Worm (Caenorhabditis elegans) whole organism, L1 larva: Measurements from ENCODE around the gene B0432.11.

ENCODE experiments used
- C04F5.9 ChIP-seq: sonication (generic microtip); optimal IDR thresholded peaks from 2 replicates; lab custom pipeline; 2016; ENCODE audit warnings: missing genetic modification characterization, missing compliant biosample characterization
- C16A3.4 ChIP-seq: fragments of 150-350 bp; optimal IDR thresholded peaks from 2 replicates; lab custom pipeline; 2014; ENCODE audit warnings: missing biosample characterization, missing genetic modification characterization
- Y116A8C.19 ChIP-seq: sonication (generic microtip); optimal IDR thresholded peaks from 2 replicates; lab custom pipeline; 2016; ENCODE audit warnings: missing compliant biosample characterization, missing genetic modification characterization, borderline replicate concordance
- aha-1 ChIP-seq: fragments of 150-350 bp; optimal IDR thresholded peaks from 2 replicates; lab custom pipeline; 2014; ENCODE audit warnings: missing biosample characterization, missing genetic modification characterization
- aly-2 ChIP-seq: fragments of 150-350 bp; optimal IDR thresholded peaks from 2 replicates; lab custom pipeline; 2014; ENCODE audit warnings: missing biosample characterization, missing genetic modification characterization
- ceh-63 ChIP-seq: fragments of 200-800 bp; sonication (Bioruptor generic); optimal IDR thresholded peaks from 2 replicates; lab custom pipeline; 2018; ENCODE audit warnings: mild to moderate bottlenecking, missing genetic modification characterization, missing compliant biosample characterization
- ceh-8 ChIP-seq: fragments of 200-800 bp; sonication (Bioruptor generic); optimal IDR thresholded peaks from 2 replicates; lab custom pipeline; 2018; ENCODE audit warnings: mild to moderate bottlenecking, missing genetic modification characterization, moderate library complexity, missing compliant biosample characterization
- ceh-88 ChIP-seq: fragments of 200-800 bp; sonication (Bioruptor generic); IDR thresholded peaks from 2 replicates; pipeline ENCODE4 v1.3.6; 2022; ENCODE audit warnings: missing genetic modification characterization, missing compliant biosample characterization
- ceh-90 ChIP-seq: sonication (generic microtip); optimal IDR thresholded peaks from 2 replicates; lab custom pipeline; 2016; ENCODE audit warnings: missing genetic modification characterization, missing compliant biosample characterization
- efl-1 ChIP-seq, 4 experiments: fragments of 150-350 bp; optimal IDR thresholded peaks in 3 of 4; peaks in 1 of 4; 1 replicate in 1 of 4; 2 replicates in 3 of 4; lab custom pipeline; 2014; ENCODE audit warnings: missing biosample characterization in 2 of 4, missing genetic modification characterization in 2 of 4, missing genetic modification reagents in 2 of 4
- egl-13 ChIP-seq: sonication (generic microtip); optimal IDR thresholded peaks from 2 replicates; lab custom pipeline; 2016; ENCODE audit warnings: missing genotype, missing genetic modification reagents, missing genetic modification characterization, missing compliant biosample characterization
- egl-27 ChIP-seq, 2 experiments: fragments of 150-350 bp in 1 of 2; sonication (generic microtip); optimal IDR thresholded peaks; 3 replicates each; lab custom pipeline; 2017 to 2018; ENCODE audit warnings: missing biosample characterization in 2 of 2, missing genetic modification characterization in 2 of 2, missing genetic modification reagents in 2 of 2
- elt-2 ChIP-seq: sonication (generic microtip); optimal IDR thresholded peaks from 2 replicates; lab custom pipeline; 2016; ENCODE audit warnings: missing genetic modification characterization, mild to moderate bottlenecking, inconsistent platforms, missing compliant biosample characterization, missing genetic modification reagents
- elt-3 ChIP-seq, 6 experiments: fragments of 150-350 bp in 1 of 6; sonication (generic microtip); optimal IDR thresholded peaks; 2 replicates each; lab custom pipeline; 2017 to 2018; ENCODE audit warnings: missing biosample characterization in 6 of 6, missing genetic modification characterization in 6 of 6, inconsistent platforms in 1 of 6
- ets-5 ChIP-seq: fragments of 200-800 bp; sonication (Bioruptor generic); IDR thresholded peaks from 2 replicates; pipeline ENCODE4 v1.3.6; 2022; ENCODE audit warnings: missing genetic modification characterization, missing compliant biosample characterization
- fkh-4 ChIP-seq: sonication (generic microtip); optimal IDR thresholded peaks from 2 replicates; lab custom pipeline; 2016; ENCODE audit warnings: missing compliant biosample characterization, missing genetic modification characterization, borderline replicate concordance
- fkh-8 ChIP-seq: sonication (generic microtip); optimal IDR thresholded peaks from 2 replicates; lab custom pipeline; 2016; ENCODE audit warnings: mild to moderate bottlenecking, missing genetic modification characterization, missing compliant biosample characterization
- fos-1 ChIP-seq: fragments of 150-350 bp; optimal IDR thresholded peaks from 2 replicates; lab custom pipeline; 2014; ENCODE audit warnings: missing biosample characterization, missing genetic modification characterization
- grh-1 ChIP-seq: fragments of 200-800 bp; sonication (Bioruptor generic); IDR thresholded peaks from 2 replicates; pipeline ENCODE4 v1.3.6; 2022; ENCODE audit warnings: missing genetic modification reagents, missing genetic modification characterization, missing compliant biosample characterization
- jun-1 ChIP-seq: fragments of 150-350 bp; optimal IDR thresholded peaks from 2 replicates; lab custom pipeline; 2014; ENCODE audit warnings: missing biosample characterization, missing genetic modification reagents, missing genetic modification characterization
- lin-13 ChIP-seq: fragments of 150-350 bp; optimal IDR thresholded peaks from 2 replicates; lab custom pipeline; 2014; ENCODE audit warnings: missing biosample characterization, missing genetic modification reagents, missing genetic modification characterization
- lin-15B ChIP-seq: fragments of 150-350 bp; sonication (generic microtip); optimal IDR thresholded peaks from 3 replicates; lab custom pipeline; 2014; ENCODE audit warnings: missing biosample characterization, missing genetic modification characterization
- lin-35 ChIP-seq, 2 experiments: fragments of 150-350 bp; optimal IDR thresholded peaks; 2 replicates each; lab custom pipeline; 2014; ENCODE audit warnings: missing biosample characterization in 2 of 2, missing genetic modification characterization in 2 of 2, missing genetic modification reagents in 2 of 2
- lin-39 ChIP-seq: fragments of 150-350 bp; optimal IDR thresholded peaks from 2 replicates; lab custom pipeline; 2014; ENCODE audit warnings: missing biosample characterization, missing genetic modification reagents, missing genetic modification characterization
- lsy-2 ChIP-seq, 2 experiments: fragments of 150-350 bp; optimal IDR thresholded peaks; 2 replicates each; lab custom pipeline; 2014; ENCODE audit warnings: missing biosample characterization in 2 of 2, missing genetic modification characterization in 2 of 2
- mab-9 ChIP-seq: fragments of 200-800 bp; sonication (Bioruptor generic); IDR thresholded peaks from 2 replicates; pipeline ENCODE4 v1.3.6; 2022; ENCODE audit warnings: missing genetic modification reagents, missing genetic modification characterization, missing compliant biosample characterization
- mef-2 ChIP-seq: fragments of 150-350 bp; optimal IDR thresholded peaks from 2 replicates; lab custom pipeline; 2014; ENCODE audit warnings: missing biosample characterization, missing genetic modification characterization
- nhr-11 ChIP-seq: fragments of 150-350 bp; optimal IDR thresholded peaks from 2 replicates; lab custom pipeline; 2014; ENCODE audit warnings: missing biosample characterization, missing genetic modification characterization
- nhr-12 ChIP-seq: sonication (generic microtip); optimal IDR thresholded peaks from 2 replicates; lab custom pipeline; 2017; ENCODE audit warnings: missing biosample characterization, missing genetic modification characterization
- nhr-19 ChIP-seq: fragments of 200-800 bp; sonication (Bioruptor generic); conservative IDR thresholded peaks from 2 replicates; pipeline ENCODE4 v1.3.6; 2022; ENCODE audit warnings: missing genetic modification characterization, missing compliant biosample characterization
- nhr-20 ChIP-seq: sonication (generic microtip); optimal IDR thresholded peaks from 2 replicates; lab custom pipeline; 2016; ENCODE audit warnings: mild to moderate bottlenecking, missing genetic modification characterization, missing compliant biosample characterization
- nhr-237 ChIP-seq: fragments of 150-350 bp; optimal IDR thresholded peaks from 2 replicates; lab custom pipeline; 2014; ENCODE audit warnings: missing biosample characterization, missing genetic modification characterization
- nhr-28 ChIP-seq: fragments of 150-350 bp; optimal IDR thresholded peaks from 2 replicates; lab custom pipeline; 2014; ENCODE audit warnings: missing biosample characterization, missing genetic modification characterization
- nhr-76 ChIP-seq: sonication (generic microtip); optimal IDR thresholded peaks from 2 replicates; lab custom pipeline; 2017; ENCODE audit warnings: missing biosample characterization, missing genetic modification characterization
- nhr-84 ChIP-seq: sonication (generic microtip); optimal IDR thresholded peaks from 2 replicates; lab custom pipeline; 2017; ENCODE audit warnings: missing biosample characterization, missing genetic modification characterization
- nhr-85 ChIP-seq: sonication (generic microtip); peaks from one replicate; lab custom pipeline; 2016; ENCODE audit warnings: missing genetic modification characterization, inconsistent platforms, missing compliant biosample characterization
- nhr-90 ChIP-seq: sonication (generic microtip); optimal IDR thresholded peaks from 2 replicates; lab custom pipeline; 2016; ENCODE audit warnings: mild to moderate bottlenecking, missing genetic modification characterization, missing compliant biosample characterization; ENCODE audit not compliant: poor library complexity
- pag-3 ChIP-seq: sonication (generic microtip); optimal IDR thresholded peaks from 2 replicates; lab custom pipeline; 2017; ENCODE audit warnings: missing genetic modification characterization, mild to moderate bottlenecking, missing compliant biosample characterization, antibody characterized with exemption, borderline replicate concordance; ENCODE audit not compliant: insufficient read depth
- pqm-1 ChIP-seq: sonication (generic microtip); optimal IDR thresholded peaks from 3 replicates; lab custom pipeline; 2017; ENCODE audit warnings: missing biosample characterization, missing genetic modification characterization
- rnt-1 ChIP-seq: sonication (generic microtip); optimal IDR thresholded peaks from 2 replicates; lab custom pipeline; 2016; ENCODE audit warnings: mild to moderate bottlenecking, missing genetic modification characterization, moderate library complexity, missing compliant biosample characterization
- sox-4 ChIP-seq: sonication (generic microtip); optimal IDR thresholded peaks from 2 replicates; lab custom pipeline; 2016; ENCODE audit warnings: missing genetic modification characterization, missing compliant biosample characterization
- sptf-1 ChIP-seq: fragments of 150-350 bp; optimal IDR thresholded peaks from 2 replicates; lab custom pipeline; 2014; ENCODE audit warnings: missing biosample characterization, missing genetic modification characterization
- sup-37 ChIP-seq: fragments of 200-800 bp; sonication (Bioruptor generic); optimal IDR thresholded peaks from 2 replicates; lab custom pipeline; 2018; ENCODE audit warnings: mild to moderate bottlenecking, missing genetic modification characterization, missing compliant biosample characterization
- swsn-7 ChIP-seq: sonication (generic microtip); optimal IDR thresholded peaks from 2 replicates; lab custom pipeline; 2016; ENCODE audit warnings: missing genetic modification characterization, missing compliant biosample characterization
- tlp-1 ChIP-seq: fragments of 150-350 bp; optimal IDR thresholded peaks from 2 replicates; lab custom pipeline; 2014; ENCODE audit warnings: missing biosample characterization, missing genetic modification characterization
- unc-30 ChIP-seq: sonication (generic microtip); optimal IDR thresholded peaks from 2 replicates; lab custom pipeline; 2017; ENCODE audit warnings: missing biosample characterization, missing genetic modification characterization
- unc-62 ChIP-seq: fragments of 150-350 bp; optimal IDR thresholded peaks from 2 replicates; lab custom pipeline; 2014; ENCODE audit warnings: missing biosample characterization, missing genetic modification reagents, missing genetic modification characterization
- unc-86 ChIP-seq: sonication (generic microtip); optimal IDR thresholded peaks from 2 replicates; lab custom pipeline; 2016; ENCODE audit warnings: missing genetic modification characterization, missing compliant biosample characterization
- vab-15 ChIP-seq: sonication (generic microtip); optimal IDR thresholded peaks from 2 replicates; lab custom pipeline; 2017; ENCODE audit warnings: missing genotype, mild to moderate bottlenecking, missing genetic modification characterization, missing compliant biosample characterization
- xbp-1 ChIP-seq: sonication (generic microtip); optimal IDR thresholded peaks from 2 replicates; lab custom pipeline; 2016; ENCODE audit warnings: missing genetic modification characterization, missing compliant biosample characterization
- zag-1 ChIP-seq: fragments of 150-350 bp; optimal IDR thresholded peaks from 2 replicates; lab custom pipeline; 2014; ENCODE audit warnings: missing biosample characterization, missing genetic modification characterization
- zip-4 ChIP-seq: fragments of 200-800 bp; sonication (Bioruptor generic); optimal IDR thresholded peaks from 2 replicates; lab custom pipeline; 2018; ENCODE audit warnings: mild to moderate bottlenecking, missing genetic modification characterization, moderate library complexity, missing compliant biosample characterization
- ztf-11 ChIP-seq, 2 experiments: sonication (generic microtip); optimal IDR thresholded peaks; 2 replicates each; lab custom pipeline; 2016 to 2017; ENCODE audit warnings: missing genetic modification characterization in 2 of 2, missing biosample characterization in 1 of 2, missing compliant biosample characterization in 1 of 2

Gene B0432.11

DNA sequence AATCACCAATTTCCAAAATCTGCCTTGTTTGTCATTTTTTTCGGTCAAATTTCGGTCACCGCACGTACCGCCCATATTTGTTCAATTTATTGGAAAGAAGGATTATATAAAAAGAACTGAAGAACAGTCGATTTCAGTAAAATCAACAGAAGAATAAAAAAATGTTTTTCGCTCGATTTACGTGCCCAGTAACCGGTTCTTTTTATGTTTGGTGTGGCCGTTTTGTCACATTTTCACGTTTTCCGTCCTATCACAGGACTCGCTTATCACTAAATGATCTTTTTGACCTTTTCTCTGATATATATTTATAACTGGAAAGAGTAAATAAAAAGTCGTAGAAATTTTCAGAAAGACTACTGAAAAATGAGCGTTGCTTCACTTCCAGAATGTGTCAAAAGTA lies 25.0 kb upstream of the B0432.11 start, which contains the start of gene far-7:
Gene far-7, plus strand, starts transcription at position 331 of the 400 bp plus-strand sequence.
- no peak for TF ChIP-seq swsn-7 (tag; lab: Kevin White, UChicago)
- TF ChIP-seq egl-13 (tag; lab: Kevin White, UChicago): no peak
- TF ChIP-seq jun-1 (tag; lab: Kevin White, UChicago): no peak
- TF ChIP-seq vab-15 (tag; lab: Kevin White, UChicago): no peak
- no peak for TF ChIP-seq zag-1 (tag; lab: Kevin White, UChicago)
- TF ChIP-seq aly-2 (tag; lab: Kevin White, UChicago): no peak
- no peak for TF ChIP-seq unc-30 (tag; lab: Kevin White, UChicago)
- TF ChIP-seq nhr-19 (GFP tag; lab: Robert Waterston, UW): no peak
- no peak for TF ChIP-seq ets-5 (GFP tag; lab: Robert Waterston, UW)
- no peak for TF ChIP-seq sptf-1 (tag; lab: Kevin White, UChicago)
- TF ChIP-seq nhr-84: no peak
- no peak for TF ChIP-seq aha-1 (tag; lab: Kevin White, UChicago)
- TF ChIP-seq nhr-90: peak; percentile 36
- no peak for TF ChIP-seq efl-1 (optimal IDR thresholded peaks at IDR 0.05; lab: Kevin White, UChicago)
- TF ChIP-seq efl-1 (GFP tag; optimal IDR thresholded peaks at IDR 0.05 in 1 of 2; lab: Kevin White, UChicago): peak in 1 of 2 experiments; percentile 12
- peak in 2 of 6 experiments; percentile 16 to 50 for TF ChIP-seq elt-3 (tag; optimal IDR thresholded peaks at IDR 0.05; lab: Kevin White, UChicago)
- TF ChIP-seq fkh-4 (tag; lab: Kevin White, UChicago): no peak
- peak; percentile 66 for TF ChIP-seq nhr-85
- TF ChIP-seq lin-15B (tag; lab: Kevin White, UChicago): no peak
- no peak for TF ChIP-seq ceh-88 (GFP tag; lab: Robert Waterston, UW)
- no peak for TF ChIP-seq ceh-90
- TF ChIP-seq lsy-2 (tag; optimal IDR thresholded peaks at IDR 0.05; lab: Kevin White, UChicago): no peak
- no peak for TF ChIP-seq C04F5.9 (tag; lab: Kevin White, UChicago)
- TF ChIP-seq lin-39: no peak
- TF ChIP-seq sup-37 (GFP tag; lab: Kevin White, UChicago): no peak
- TF ChIP-seq mef-2: no peak
- no peak for TF ChIP-seq nhr-12 (tag; lab: Kevin White, UChicago)
- peak in 1 of 2 experiments; percentile 41 for TF ChIP-seq lin-35 (GFP tag; optimal IDR thresholded peaks at IDR 0.05; lab: Kevin White, UChicago)
- TF ChIP-seq mab-9 (GFP tag; lab: Robert Waterston, UW): no peak
- no peak for TF ChIP-seq fkh-8 (tag; lab: Kevin White, UChicago)
- TF ChIP-seq unc-86 (tag; lab: Kevin White, UChicago): no peak
- no peak for TF ChIP-seq fos-1
- peak; percentile 36; the same call in 1 of the 2 replicates for TF ChIP-seq grh-1 (GFP tag; lab: Robert Waterston, UW)
- TF ChIP-seq lin-13 (GFP tag; lab: Kevin White, UChicago): no peak
- TF ChIP-seq rnt-1 (tag; lab: Kevin White, UChicago): no peak
- TF ChIP-seq zip-4 (GFP tag; lab: Kevin White, UChicago): no peak
- no peak for TF ChIP-seq sox-4 (tag; lab: Kevin White, UChicago)
- TF ChIP-seq nhr-237: no peak
- no peak for TF ChIP-seq tlp-1 (tag; lab: Kevin White, UChicago)
- TF ChIP-seq Y116A8C.19 (tag; lab: Kevin White, UChicago): no peak
- no peak for TF ChIP-seq C16A3.4 (tag; lab: Kevin White, UChicago)
- TF ChIP-seq pqm-1 (tag; lab: Kevin White, UChicago): no peak
- no peak for TF ChIP-seq nhr-76 (tag; lab: Kevin White, UChicago)
- no peak for TF ChIP-seq unc-62
- no peak for TF ChIP-seq nhr-28 (tag; lab: Kevin White, UChicago)
- TF ChIP-seq nhr-11 (tag; lab: Kevin White, UChicago): no peak
- TF ChIP-seq pag-3 (tag; lab: Kevin White, UChicago): no peak
- no peak for TF ChIP-seq xbp-1
- no peak for TF ChIP-seq ceh-63 (GFP tag; lab: Kevin White, UChicago)
- TF ChIP-seq elt-2 (tag; lab: Kevin White, UChicago): no peak
- TF ChIP-seq egl-27 (tag; optimal IDR thresholded peaks at IDR 0.05; lab: Kevin White, UChicago): no peak
- peak; percentile 46 for TF ChIP-seq nhr-20
- no peak for TF ChIP-seq ceh-8
- TF ChIP-seq ztf-11 (tag; optimal IDR thresholded peaks at IDR 0.05; lab: Kevin White, UChicago): no peak
